Fruit fly (Drosophila melanogaster): ENCODE measurements around the gene Sfxn2.

DNA sequence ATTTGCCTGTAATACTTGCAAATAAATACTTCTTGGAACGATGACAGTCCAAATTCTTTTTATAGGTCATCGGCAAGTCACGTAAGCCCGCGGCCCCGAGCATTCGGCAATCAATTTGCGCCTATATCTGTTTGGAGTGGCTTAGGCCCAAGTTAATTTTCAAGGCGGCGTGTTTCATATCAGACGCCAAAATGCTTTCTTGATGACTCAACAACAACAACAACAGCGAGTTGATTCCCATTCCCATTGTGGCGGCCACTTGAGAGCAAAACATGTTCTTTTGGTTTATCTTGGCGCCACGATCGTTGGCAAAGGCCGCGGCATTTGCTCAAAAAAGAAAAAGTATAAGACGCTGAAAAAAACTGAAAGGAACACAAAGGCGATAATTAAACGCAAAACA lies 48.9 kb upstream of the Sfxn2 start:
- TF ChIP-seq pan (optimal IDR thresholded peaks at IDR 0.05) (no peak), usp (GFP tag; optimal IDR thresholded peaks at IDR 0.05) (no peak), Dll (optimal IDR thresholded peaks at IDR 0.05) (no peak), CG8478 (optimal IDR thresholded peaks at IDR 0.05) (no peak)
